ENCODE assay signal across 1 fruit fly cellular context in the genomic region with DNA sequence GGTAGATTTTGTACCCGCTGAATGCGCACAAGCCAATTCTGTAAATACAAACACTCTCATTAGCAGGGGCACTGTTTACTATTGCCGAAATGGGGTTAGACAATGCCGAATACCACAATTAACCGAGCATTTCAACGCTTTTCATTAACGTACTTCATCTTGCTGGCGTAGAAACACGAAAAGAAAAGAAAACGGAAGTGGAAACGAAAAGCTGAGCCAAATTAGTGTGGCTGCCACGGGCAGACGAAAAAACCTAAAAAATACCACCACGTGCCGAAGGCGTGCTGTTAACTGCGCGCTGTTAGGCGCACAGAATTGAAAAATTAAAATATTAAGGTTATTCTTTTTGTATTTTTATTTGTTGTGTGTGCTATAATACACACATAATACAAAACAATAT.
TF ChIP-seq lines count a peak whose summit lies in the region.

A gene (minus strand): TSS at position 229 of the 400 bp plus-strand sequence.

TF ChIP-seq in whole organism, embryonic, 481 proteins besides CTCF, POLR2A, EP300 and RAD21 (continued from another document and continues in another):
- TF ChIP-seq sug (tag; optimal IDR thresholded peaks at IDR 0.05; lab: Kevin White, UChicago) (peak; percentile 87), CG11504 (tag; optimal IDR thresholded peaks at IDR 0.05; lab: Kevin White, UChicago) (peak; percentile 82), ab (GFP tag; optimal IDR thresholded peaks at IDR 0.05; lab: Kevin White, UChicago) (peak; percentile 40), CG2712 (tag; optimal IDR thresholded peaks at IDR 0.05; lab: Kevin White, UChicago) (peak; percentile 85), CG3847 (GFP tag; IDR thresholded peaks at IDR 0.05; lab: Robert Waterston, UW) (peak; percentile 87), CG12391 (tag; optimal IDR thresholded peaks at IDR 0.05; lab: Kevin White, UChicago) (peak; percentile 90), CG14860 (GFP tag; IDR thresholded peaks at IDR 0.05; lab: Robert Waterston, UW; ENCODE audit: partially characterized antibody) (no peak), NC2α (GFP tag; optimal IDR thresholded peaks at IDR 0.05; lab: Kevin White, UChicago) (peak; percentile 83), ssp (GFP tag; IDR thresholded peaks at IDR 0.05; lab: Robert Waterston, UW) (peak; percentile 31; the same call in 1 of the 2 replicates), grn (GFP tag; optimal IDR thresholded peaks at IDR 0.05; lab: Kevin White, UChicago) (peak; percentile 77), eyg (GFP tag; optimal IDR thresholded peaks at IDR 0.05; lab: Kevin White, UChicago) (peak; percentile 88), dmrt99B (tag; optimal IDR thresholded peaks at IDR 0.05; lab: Kevin White, UChicago) (peak; percentile 80), Taf1 (GFP tag; IDR thresholded peaks at IDR 0.05; lab: Robert Waterston, UW) (peak; percentile 53; the same call in 1 of the 2 replicates), fd102C (GFP tag; optimal IDR thresholded peaks at IDR 0.05; lab: Kevin White, UChicago) (peak; percentile 93), Dek (tag; optimal IDR thresholded peaks at IDR 0.05; lab: Kevin White, UChicago) (peak; percentile 74), az2 (GFP tag; optimal IDR thresholded peaks at IDR 0.05; lab: Kevin White, UChicago) (peak; percentile 82), gsb-n (tag; optimal IDR thresholded peaks at IDR 0.05; lab: Kevin White, UChicago) (peak; percentile 88), zf30C (GFP tag; optimal IDR thresholded peaks at IDR 0.05; lab: Kevin White, UChicago) (peak; percentile 67), Sin3A (optimal IDR thresholded peaks at IDR 0.05; lab: Kevin White, UChicago) (peak; percentile 1), Deaf1 (tag; optimal IDR thresholded peaks at IDR 0.05; lab: Kevin White, UChicago) (peak; percentile 64), CG9876 (GFP tag; optimal IDR thresholded peaks at IDR 0.05; lab: Kevin White, UChicago) (peak; percentile 88), maf-S (GFP tag; optimal IDR thresholded peaks at IDR 0.05; lab: Kevin White, UChicago) (peak; percentile 90), grau (tag; optimal IDR thresholded peaks at IDR 0.05; lab: Kevin White, UChicago) (peak; percentile 81), CG1832 (GFP tag; optimal IDR thresholded peaks at IDR 0.05; lab: Kevin White, UChicago) (no peak), gsb (GFP tag; IDR thresholded peaks at IDR 0.05; lab: Robert Waterston, UW) (peak; percentile 63), CG10654 (GFP tag; optimal IDR thresholded peaks at IDR 0.05; lab: Kevin White, UChicago) (peak; percentile 88), CG6254 (GFP tag; optimal IDR thresholded peaks at IDR 0.05; lab: Kevin White, UChicago) (peak; percentile 86), amos (GFP tag; IDR thresholded peaks at IDR 0.05; lab: Robert Waterston, UW; ENCODE audit: partially characterized antibody) (no peak), CG10543 (GFP tag; optimal IDR thresholded peaks at IDR 0.05; lab: Kevin White, UChicago) (peak; percentile 96), sim (GFP tag; IDR thresholded peaks at IDR 0.05; lab: Robert Waterston, UW) (peak; percentile 85), CG11085 (GFP tag; IDR thresholded peaks at IDR 0.05; lab: Robert Waterston, UW) (peak; percentile 85), sr (GFP tag; IDR thresholded peaks at IDR 0.05; lab: Robert Waterston, UW) (peak; percentile 93), crp (GFP tag; optimal IDR thresholded peaks at IDR 0.05; lab: Kevin White, UChicago) (peak in 1 of 2 experiments; percentile 63), Lpt (GFP tag; optimal IDR thresholded peaks at IDR 0.05; lab: Kevin White, UChicago) (no peak), MTF-1 (GFP tag; optimal IDR thresholded peaks at IDR 0.05; lab: Kevin White, UChicago; ENCODE audit: borderline replicate concordance) (peak; percentile 97), CG9932 (GFP tag; IDR thresholded peaks at IDR 0.05; lab: Robert Waterston, UW) (peak; percentile 75), slbo (GFP tag; IDR thresholded peaks at IDR 0.05; lab: Robert Waterston, UW) (peak; percentile 75), Camta (GFP tag; optimal IDR thresholded peaks at IDR 0.05; lab: Kevin White, UChicago) (peak; percentile 93), h (optimal IDR thresholded peaks at IDR 0.05; lab: Kevin White, UChicago) (no peak), CHES-1-like (GFP tag; optimal IDR thresholded peaks at IDR 0.05; lab: Kevin White, UChicago) (peak; percentile 85), ewg (GFP tag; optimal IDR thresholded peaks at IDR 0.05; lab: Kevin White, UChicago) (peak; percentile 85), CG6791 (GFP tag; IDR thresholded peaks at IDR 0.05; lab: Robert Waterston, UW; ENCODE audit: partially characterized antibody) (0 out of 3 replicates have a peak, but pooled peaks have one; percentile 29), CG11398 (GFP tag; optimal IDR thresholded peaks at IDR 0.05; lab: Kevin White, UChicago) (peak; percentile 93), Dip2 (GFP tag; IDR thresholded peaks at IDR 0.05; lab: Robert Waterston, UW) (no peak), tx (GFP tag; optimal IDR thresholded peaks at IDR 0.05; lab: Kevin White, UChicago) (peak; percentile 57), CG17186 (GFP tag; optimal IDR thresholded peaks at IDR 0.05; lab: Kevin White, UChicago) (peak; percentile 99), CG13624 (GFP tag; optimal IDR thresholded peaks at IDR 0.05; lab: Kevin White, UChicago) (peak; percentile 92), CG17829 (tag; optimal IDR thresholded peaks at IDR 0.05; lab: Kevin White, UChicago) (peak; percentile 82), CG7745 (tag; optimal IDR thresholded peaks at IDR 0.05; lab: Kevin White, UChicago) (peak; percentile 40), CG14014 (GFP tag; IDR thresholded peaks at IDR 0.05; lab: Robert Waterston, UW) (peak; percentile 89), CG2116 (GFP tag; optimal IDR thresholded peaks at IDR 0.05; lab: Kevin White, UChicago) (peak; percentile 84), CG1603 (tag; optimal IDR thresholded peaks at IDR 0.05; lab: Kevin White, UChicago) (peak; percentile 85), Hey (tag; optimal IDR thresholded peaks at IDR 0.05; lab: Kevin White, UChicago) (peak; percentile 85), lola (GFP tag; optimal IDR thresholded peaks at IDR 0.05; lab: Kevin White, UChicago) (peak in 1 of 3 experiments; percentile 56), Sry-δ (GFP tag; optimal IDR thresholded peaks at IDR 0.05; lab: Kevin White, UChicago) (peak; percentile 55), CG31388 (GFP tag; optimal IDR thresholded peaks at IDR 0.05; lab: Kevin White, UChicago) (peak; percentile 39), bcd (GFP tag; optimal IDR thresholded peaks at IDR 0.05; lab: Kevin White, UChicago) (peak; percentile 95), bigmax (GFP tag; optimal IDR thresholded peaks at IDR 0.05; lab: Kevin White, UChicago) (peak; percentile 77), tup (GFP tag; optimal IDR thresholded peaks at IDR 0.05; lab: Kevin White, UChicago) (peak; percentile 74), CG8388 (GFP tag; optimal IDR thresholded peaks at IDR 0.05; lab: Kevin White, UChicago) (peak; percentile 87), kah (GFP tag; optimal IDR thresholded peaks at IDR 0.05; lab: Kevin White, UChicago) (peak; percentile 92), CG18476 (GFP tag; optimal IDR thresholded peaks at IDR 0.05; lab: Kevin White, UChicago) (peak; percentile 63), Med (GFP tag; lab: Kevin White, UChicago) (peak; percentile 99), al (GFP tag; IDR thresholded peaks at IDR 0.05; lab: Robert Waterston, UW) (peak; percentile 56), sna (GFP tag; IDR thresholded peaks at IDR 0.05; lab: Robert Waterston, UW; ENCODE audit: partially characterized antibody) (no peak), ro (GFP tag; IDR thresholded peaks at IDR 0.05; lab: Robert Waterston, UW) (peak; percentile 40; the same call in 1 of the 2 replicates), salm (tag; optimal IDR thresholded peaks at IDR 0.05; lab: Kevin White, UChicago) (peak; percentile 84), CG13123 (GFP tag; optimal IDR thresholded peaks at IDR 0.05; lab: Kevin White, UChicago) (peak; percentile 83), CG2120 (GFP tag; optimal IDR thresholded peaks at IDR 0.05; lab: Kevin White, UChicago) (peak; percentile 73), Meics (GFP tag; optimal IDR thresholded peaks at IDR 0.05; lab: Kevin White, UChicago) (peak; percentile 97), CG17361 (GFP tag; IDR thresholded peaks at IDR 0.05; lab: Robert Waterston, UW) (peak; percentile 83), CG13296 (GFP tag; optimal IDR thresholded peaks at IDR 0.05; lab: Kevin White, UChicago) (peak; percentile 95), jumu (GFP tag; optimal IDR thresholded peaks at IDR 0.05; lab: Kevin White, UChicago) (peak; percentile 63), CG3281 (GFP tag; optimal IDR thresholded peaks at IDR 0.05; lab: Kevin White, UChicago) (peak; percentile 96), CG12942 (GFP tag; optimal IDR thresholded peaks at IDR 0.05; lab: Kevin White, UChicago) (peak; percentile 77), CG1529 (GFP tag; optimal IDR thresholded peaks at IDR 0.05; lab: Kevin White, UChicago) (peak; percentile 83), CG7928 (GFP tag; optimal IDR thresholded peaks at IDR 0.05; lab: Kevin White, UChicago) (peak; percentile 72), MBD-R2 (GFP tag; IDR thresholded peaks at IDR 0.05; lab: Robert Waterston, UW) (peak; percentile 71), CG1792 (GFP tag; optimal IDR thresholded peaks at IDR 0.05; lab: Kevin White, UChicago) (peak; percentile 80), mam (GFP tag; optimal IDR thresholded peaks at IDR 0.05; lab: Kevin White, UChicago) (peak; percentile 79), Gug (GFP tag; IDR thresholded peaks at IDR 0.05; lab: Robert Waterston, UW) (peak; percentile 27; the same call in 2 of the 4 replicates), PHDP (tag; optimal IDR thresholded peaks at IDR 0.05; lab: Kevin White, UChicago) (peak; percentile 91), Jarid2 (GFP tag; optimal IDR thresholded peaks at IDR 0.05; lab: Kevin White, UChicago) (peak; percentile 80), ham (GFP tag; IDR thresholded peaks at IDR 0.05; lab: Robert Waterston, UW) (peak; percentile 60; the same call in 1 of the 2 replicates), Fer2 (tag; optimal IDR thresholded peaks at IDR 0.05; lab: Kevin White, UChicago) (peak; percentile 83), abd-A (tag; optimal IDR thresholded peaks at IDR 0.05; lab: Kevin White, UChicago) (no peak), CG10979 (tag; optimal IDR thresholded peaks at IDR 0.05; lab: Kevin White, UChicago) (peak; percentile 75), HLH54F (GFP tag; optimal IDR thresholded peaks at IDR 0.05; lab: Kevin White, UChicago) (peak; percentile 83), Gsc (GFP tag; IDR thresholded peaks at IDR 0.05; lab: Robert Waterston, UW) (no peak), CG3065 (GFP tag; optimal IDR thresholded peaks at IDR 0.05; lab: Kevin White, UChicago) (peak; percentile 78), Sry-β (GFP tag; optimal IDR thresholded peaks at IDR 0.05; lab: Kevin White, UChicago) (peak; percentile 67), pzg (GFP tag; optimal IDR thresholded peaks at IDR 0.05; lab: Kevin White, UChicago) (peak; percentile 88), CG7987 (GFP tag; optimal IDR thresholded peaks at IDR 0.05; lab: Kevin White, UChicago) (peak; percentile 99), tin (GFP tag; optimal IDR thresholded peaks at IDR 0.05; lab: Kevin White, UChicago) (peak; percentile 88), Tbp (GFP tag; optimal IDR thresholded peaks at IDR 0.05; lab: Kevin White, UChicago) (no peak), dm (GFP tag; optimal IDR thresholded peaks at IDR 0.05; lab: Kevin White, UChicago) (peak; percentile 99), CG4854 (GFP tag; optimal IDR thresholded peaks at IDR 0.05; lab: Kevin White, UChicago) (peak; percentile 94), CG3995 (GFP tag; optimal IDR thresholded peaks at IDR 0.05; lab: Kevin White, UChicago) (peak; percentile 79), CG8924 (tag; optimal IDR thresholded peaks at IDR 0.05; lab: Kevin White, UChicago) (peak; percentile 72), nom (GFP tag; optimal IDR thresholded peaks at IDR 0.05; lab: Kevin White, UChicago) (peak; percentile 93), Hand (GFP tag; optimal IDR thresholded peaks at IDR 0.05; lab: Kevin White, UChicago) (peak; percentile 88), her (GFP tag; optimal IDR thresholded peaks at IDR 0.05; lab: Kevin White, UChicago) (peak; percentile 93), Doc2 (GFP tag; IDR thresholded peaks at IDR 0.05; lab: Robert Waterston, UW) (no peak), pnt (GFP tag; optimal IDR thresholded peaks at IDR 0.05; lab: Kevin White, UChicago) (peak; percentile 16), tap (tag; optimal IDR thresholded peaks at IDR 0.05; lab: Kevin White, UChicago) (peak; percentile 77), CG14050 (GFP tag; IDR thresholded peaks at IDR 0.05; lab: Robert Waterston, UW) (peak; percentile 85), CG16863 (GFP tag; optimal IDR thresholded peaks at IDR 0.05; lab: Kevin White, UChicago) (peak; percentile 81), CG11093 (GFP tag; IDR thresholded peaks at IDR 0.05; lab: Robert Waterston, UW) (no peak; the same call in 2 of the 3 replicates), CG6654 (GFP tag; optimal IDR thresholded peaks at IDR 0.05; lab: Kevin White, UChicago) (peak; percentile 69), seq (GFP tag; IDR thresholded peaks at IDR 0.05; lab: Robert Waterston, UW) (peak; percentile 80), CG9437 (GFP tag; optimal IDR thresholded peaks at IDR 0.05; lab: Kevin White, UChicago) (peak; percentile 75), CG17568 (GFP tag; optimal IDR thresholded peaks at IDR 0.05; lab: Kevin White, UChicago) (peak; percentile 96), nmo (GFP tag; optimal IDR thresholded peaks at IDR 0.05; lab: Kevin White, UChicago) (peak; percentile 86), Atf6 (GFP tag; IDR thresholded peaks at IDR 0.05; lab: Robert Waterston, UW) (peak; percentile 90), sens-2 (GFP tag; IDR thresholded peaks at IDR 0.05; lab: Robert Waterston, UW) (peak; percentile 91), CG30403 (GFP tag; optimal IDR thresholded peaks at IDR 0.05; lab: Kevin White, UChicago) (peak; percentile 81), hb (GFP tag; IDR thresholded peaks at IDR 0.05; lab: Robert Waterston, UW; ENCODE audit: partially characterized antibody) (no peak), ranshi (GFP tag; IDR thresholded peaks at IDR 0.05; lab: Robert Waterston, UW) (peak; percentile 88), Nf-YC (tag; optimal IDR thresholded peaks at IDR 0.05; lab: Kevin White, UChicago) (peak; percentile 78), Blimp-1 (GFP tag; optimal IDR thresholded peaks at IDR 0.05; lab: Kevin White, UChicago) (peak; percentile 67), zen (tag; optimal IDR thresholded peaks at IDR 0.05; lab: Kevin White, UChicago) (peak; percentile 77), CG15073 (GFP tag; optimal IDR thresholded peaks at IDR 0.05; lab: Kevin White, UChicago) (no peak), CG3407 (GFP tag; optimal IDR thresholded peaks at IDR 0.05; lab: Kevin White, UChicago) (peak; percentile 90), Ets65A (GFP tag; lab: Kevin White, UChicago) (peak; percentile 99), CG2875 (GFP tag; optimal IDR thresholded peaks at IDR 0.05; lab: Kevin White, UChicago) (peak; percentile 92)
